Worm (Caenorhabditis elegans) whole organism, young adult: Measurements from ENCODE around the gene F17C11.4.

Experiments
- T26A5.8 ChIP-seq: sonication (generic microtip); optimal IDR thresholded peaks from 2 replicates; lab custom pipeline; 2016; ENCODE audit warnings: missing genetic modification characterization, missing compliant biosample characterization
- atf-7 ChIP-seq: sonication (generic microtip); optimal IDR thresholded peaks from 2 replicates; lab custom pipeline; 2017; ENCODE audit warnings: mild to moderate bottlenecking, missing genetic modification characterization, missing compliant biosample characterization
- bed-2 ChIP-seq: fragments of 200-800 bp; sonication (Bioruptor generic); IDR thresholded peaks from 2 replicates; pipeline ENCODE4 v1.3.6; 2022; ENCODE audit warnings: missing genetic modification reagents, missing genetic modification characterization, missing compliant biosample characterization
- hmg-20 ChIP-seq: fragments of 200-800 bp; sonication (Bioruptor generic); IDR thresholded peaks from 2 replicates; pipeline ENCODE4 v1.3.6; 2022; ENCODE audit warnings: missing genetic modification reagents, missing genetic modification characterization, missing compliant biosample characterization
- let-526 ChIP-seq: fragments of 200-800 bp; sonication (Bioruptor generic); IDR thresholded peaks from 2 replicates; pipeline ENCODE4 v1.3.6; 2022; ENCODE audit warnings: missing genetic modification reagents, missing genetic modification characterization, missing compliant biosample characterization
- lin-40 ChIP-seq: sonication (generic microtip); optimal IDR thresholded peaks from 2 replicates; lab custom pipeline; 2016; ENCODE audit warnings: missing genetic modification characterization, mild to moderate bottlenecking, missing compliant biosample characterization, missing genotype, missing genetic modification reagents
- unc-130 ChIP-seq: sonication (generic microtip); optimal IDR thresholded peaks from 2 replicates; lab custom pipeline; 2016; ENCODE audit warnings: missing genetic modification reagents, missing genetic modification characterization, missing compliant biosample characterization
- unc-62 ChIP-seq: fragments of 150-350 bp; optimal IDR thresholded peaks from 2 replicates; lab custom pipeline; 2014; ENCODE audit warnings: missing biosample characterization, missing genetic modification reagents, missing genetic modification characterization

DNA sequence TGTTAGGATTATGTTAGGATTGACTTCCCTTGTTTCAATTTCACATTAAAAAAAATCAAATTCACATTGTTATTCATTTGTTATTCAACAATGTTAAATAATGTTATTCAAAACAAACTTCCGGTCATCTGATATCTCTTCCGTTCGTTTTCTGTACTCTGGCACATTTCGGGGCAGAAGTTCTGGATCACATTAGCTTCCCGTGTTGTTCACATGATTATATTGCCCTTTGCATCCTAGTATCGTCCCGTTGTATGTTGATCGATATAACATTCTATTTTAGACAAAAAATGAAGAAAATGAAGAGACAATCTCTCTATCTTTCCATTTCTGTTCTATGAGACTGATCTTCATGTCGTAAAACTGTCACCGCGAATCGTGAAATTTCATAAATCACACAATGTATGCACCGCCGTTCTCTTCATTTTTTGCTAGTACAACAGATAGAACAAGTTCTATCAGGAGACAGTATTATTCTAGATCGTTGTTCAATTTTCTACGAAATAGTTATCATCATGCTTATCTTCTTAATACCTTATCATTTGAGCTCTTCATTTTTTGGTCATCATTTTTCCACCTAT is 11.6 kb upstream of the F17C11.4 start:
- TF ChIP-seq unc-130 (GFP tag; lab: Kevin White, UChicago) (no peak), let-526 (GFP tag; lab: Robert Waterston, UW) (no peak), unc-62 (GFP tag; lab: Kevin White, UChicago) (no peak), bed-2 (GFP tag; lab: Robert Waterston, UW) (no peak), atf-7 (tag; lab: Kevin White, UChicago) (no peak), T26A5.8 (no peak), hmg-20 (no peak), lin-40 (tag; lab: Kevin White, UChicago) (no peak)
